Worm (Caenorhabditis elegans) whole organism, early embryonic: ENCODE data around the gene chil-14.

ENCODE experiments used
- B0310.2 ChIP-seq: sonication (generic microtip); optimal IDR thresholded peaks from 2 replicates; lab custom pipeline; 2016; ENCODE audit warnings: mild to moderate bottlenecking, missing genetic modification characterization, missing compliant biosample characterization
- F13C5.2 ChIP-seq: sonication (generic microtip); optimal IDR thresholded peaks from 2 replicates; lab custom pipeline; 2017; ENCODE audit warnings: mild to moderate bottlenecking, missing genetic modification characterization, inconsistent platforms, missing compliant biosample characterization
- aly-1 ChIP-seq: sonication (generic microtip); optimal IDR thresholded peaks from 2 replicates; lab custom pipeline; 2016; ENCODE audit warnings: missing genetic modification characterization, missing compliant biosample characterization
- ama-1 ChIP-seq: fragments of 150-350 bp; optimal IDR thresholded peaks from 2 replicates; lab custom pipeline; 2014
- ceh-13 ChIP-seq: fragments of 200-800 bp; sonication (Bioruptor generic); optimal IDR thresholded peaks from 2 replicates; lab custom pipeline; 2018; ENCODE audit warnings: mild to moderate bottlenecking, missing genetic modification characterization, missing compliant biosample characterization
- ceh-36 ChIP-seq: sonication (generic microtip); optimal IDR thresholded peaks from 2 replicates; lab custom pipeline; 2016; ENCODE audit warnings: missing genetic modification characterization, inconsistent platforms, missing compliant biosample characterization
- ets-7 ChIP-seq: sonication (generic microtip); optimal IDR thresholded peaks from 2 replicates; lab custom pipeline; 2016; ENCODE audit warnings: missing genotype, missing genetic modification characterization, missing compliant biosample characterization
- flt-1 ChIP-seq: fragments of 200-800 bp; sonication (Bioruptor generic); IDR thresholded peaks from 2 replicates; pipeline ENCODE4 v1.3.6; 2022; ENCODE audit warnings: missing genetic modification characterization, missing compliant biosample characterization
- hmbx-1 ChIP-seq: sonication (generic microtip); optimal IDR thresholded peaks from 2 replicates; lab custom pipeline; 2016; ENCODE audit warnings: mild to moderate bottlenecking, missing genetic modification characterization, missing compliant biosample characterization
- hmg-4 ChIP-seq: fragments of 200-800 bp; sonication (Bioruptor generic); optimal IDR thresholded peaks from 2 replicates; lab custom pipeline; 2018; ENCODE audit warnings: mild to moderate bottlenecking, missing genetic modification characterization, missing compliant biosample characterization
- hnd-1 ChIP-seq: sonication (generic microtip); optimal IDR thresholded peaks from 2 replicates; lab custom pipeline; 2016; ENCODE audit warnings: missing genetic modification characterization, missing compliant biosample characterization
- pes-1 ChIP-seq: fragments of 200-800 bp; sonication (Bioruptor generic); IDR thresholded peaks from 2 replicates; pipeline ENCODE4 v1.3.6; 2022; ENCODE audit warnings: missing genetic modification reagents, missing genetic modification characterization, missing compliant biosample characterization
- scrt-1 ChIP-seq: fragments of 200-800 bp; sonication (Bioruptor generic); IDR thresholded peaks from 2 replicates; pipeline ENCODE4 v1.3.6; 2022; ENCODE audit warnings: missing genetic modification characterization, missing compliant biosample characterization
- sea-1 ChIP-seq: fragments of 200-800 bp; sonication (Bioruptor generic); conservative IDR thresholded peaks from 2 replicates; pipeline ENCODE4 v1.3.6; 2022; ENCODE audit warnings: missing genetic modification characterization, missing compliant biosample characterization
- tbx-11 ChIP-seq: fragments of 200-800 bp; sonication (Bioruptor generic); IDR thresholded peaks from 2 replicates; pipeline ENCODE4 v1.3.6; 2022; ENCODE audit warnings: missing genetic modification characterization, missing compliant biosample characterization
- tbx-37 ChIP-seq: fragments of 200-800 bp; sonication (Bioruptor generic); conservative IDR thresholded peaks from 2 replicates; pipeline ENCODE4 v1.3.6; 2022; ENCODE audit warnings: missing genetic modification reagents, missing genetic modification characterization, missing compliant biosample characterization
- tra-4 ChIP-seq: sonication (generic microtip); optimal IDR thresholded peaks from 2 replicates; lab custom pipeline; 2017; ENCODE audit warnings: missing genetic modification characterization, missing compliant biosample characterization

chil-14 gene

DNA sequence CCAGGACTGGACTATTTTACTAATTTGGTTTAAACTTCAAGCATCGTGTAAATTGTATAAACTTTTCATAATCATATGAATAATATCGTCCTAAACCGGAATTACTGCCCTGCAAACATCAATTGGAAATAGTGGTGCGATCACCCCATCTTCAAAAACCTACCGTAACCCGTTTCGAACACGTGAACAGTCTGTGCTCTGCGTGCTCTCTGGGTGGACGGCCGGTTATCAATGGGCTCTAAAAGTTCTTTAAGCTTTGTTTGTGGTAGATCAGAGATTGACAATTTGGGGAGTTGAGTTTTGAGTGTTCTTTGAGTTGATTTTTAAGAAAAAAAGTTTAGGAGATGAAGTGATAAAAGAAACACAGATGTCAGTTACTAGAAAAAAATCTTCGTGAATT lies 1.8 kb downstream of the chil-14 start:
- TF ChIP-seq hmg-4 (GFP tag; lab: Kevin White, UChicago) (no peak), sea-1 (GFP tag; lab: Robert Waterston, UW) (no peak), scrt-1 (GFP tag; lab: Robert Waterston, UW) (no peak), B0310.2 (tag; lab: Kevin White, UChicago) (no peak), F13C5.2 (no peak), aly-1 (tag; lab: Kevin White, UChicago) (no peak), ceh-36 (no peak), flt-1 (GFP tag; lab: Robert Waterston, UW) (no peak), ets-7 (tag; lab: Kevin White, UChicago) (no peak), ceh-13 (GFP tag; lab: Kevin White, UChicago) (no peak), ama-1 (lab: Kevin White, UChicago) (no peak), tbx-37 (GFP tag; lab: Robert Waterston, UW) (no peak), hnd-1 (no peak), hmbx-1 (tag; lab: Kevin White, UChicago) (no peak), pes-1 (GFP tag; lab: Robert Waterston, UW) (no peak), tbx-11 (GFP tag; lab: Robert Waterston, UW) (no peak), tra-4 (tag; lab: Kevin White, UChicago) (no peak)

ce11 chrV:1459374-1459926 lies 4.6 kb downstream of the chil-14 start:
- TF ChIP-seq hnd-1 (no peak), tbx-11 (GFP tag; lab: Robert Waterston, UW) (no peak), hmbx-1 (tag; lab: Kevin White, UChicago) (no peak), ceh-36 (no peak), scrt-1 (GFP tag; lab: Robert Waterston, UW) (no peak), pes-1 (GFP tag; lab: Robert Waterston, UW) (no peak)

DNA sequence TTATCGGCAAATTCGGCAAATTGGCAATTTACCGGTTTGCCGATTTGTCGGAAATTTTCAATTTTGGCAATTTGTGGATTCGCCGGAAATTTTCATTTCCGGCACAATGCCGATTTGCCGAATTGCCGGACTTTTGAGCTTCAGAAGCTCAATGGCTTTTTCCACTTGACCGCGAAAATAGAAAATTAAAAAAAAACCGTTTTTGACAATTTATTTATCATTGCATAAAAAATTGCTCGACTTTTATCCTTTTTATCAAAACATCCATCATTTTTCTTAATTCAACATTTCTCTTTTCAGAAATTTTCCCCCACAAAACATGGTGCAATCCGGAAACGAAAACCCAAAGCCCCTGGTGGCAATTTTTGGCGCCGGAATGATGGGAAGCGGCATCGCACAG lies 5.2 kb downstream of the chil-14 start, which contains the start of gene hacd-1:
TSS of gene hacd-1 (plus strand) at position 301 of the 400 bp plus-strand sequence.
- no peak for TF ChIP-seq tbx-37 (GFP tag; lab: Robert Waterston, UW)
- TF ChIP-seq hmg-4 (GFP tag; lab: Kevin White, UChicago), result no peak
- no peak for TF ChIP-seq scrt-1 (GFP tag; lab: Robert Waterston, UW)
- TF ChIP-seq tbx-11 (GFP tag; lab: Robert Waterston, UW), result no peak
- TF ChIP-seq ceh-36, result no peak
- no peak for TF ChIP-seq F13C5.2
- no peak for TF ChIP-seq flt-1 (GFP tag; lab: Robert Waterston, UW)
- TF ChIP-seq sea-1 (GFP tag; lab: Robert Waterston, UW), result no peak
- no peak for TF ChIP-seq ceh-13 (GFP tag; lab: Kevin White, UChicago)
- TF ChIP-seq aly-1 (tag; lab: Kevin White, UChicago), result no peak
- TF ChIP-seq hnd-1, result no peak
- no peak for TF ChIP-seq B0310.2 (tag; lab: Kevin White, UChicago)
- no peak for TF ChIP-seq tra-4 (tag; lab: Kevin White, UChicago)
- TF ChIP-seq ets-7 (tag; lab: Kevin White, UChicago), result no peak

ce11 chrV:1464543-1465040 lies 9.7 kb downstream of the chil-14 start, which contains the start of the genes fpn-1.2 and pqn-54:
TSS of gene fpn-1.2 (minus strand) at chrV:1464699.
TSS of gene pqn-54 (plus strand) at chrV:1464990.
- no peak for TF ChIP-seq ama-1 (lab: Kevin White, UChicago)
- no peak for TF ChIP-seq ceh-13 (GFP tag; lab: Kevin White, UChicago)
- TF ChIP-seq hmbx-1 (tag; lab: Kevin White, UChicago), result no peak
- TF ChIP-seq flt-1 (GFP tag; lab: Robert Waterston, UW), result no peak
- TF ChIP-seq pes-1 (GFP tag; lab: Robert Waterston, UW), result no peak
- no peak for TF ChIP-seq scrt-1 (GFP tag; lab: Robert Waterston, UW)

- TF ChIP-seq sea-1 (GFP tag; lab: Robert Waterston, UW) (no peak), B0310.2 (tag; lab: Kevin White, UChicago) (no peak)
Measured at ce11 chrV:1465932-1466331, 11.1 kb downstream of the chil-14 start.

ce11 chrV:1466949-1467348 lies 12.1 kb downstream of the chil-14 start:
- TF ChIP-seq ceh-13 (GFP tag; lab: Kevin White, UChicago), result no peak
- TF ChIP-seq aly-1 (tag; lab: Kevin White, UChicago), result no peak
- no peak for TF ChIP-seq pes-1 (GFP tag; lab: Robert Waterston, UW)
- no peak for TF ChIP-seq sea-1 (GFP tag; lab: Robert Waterston, UW)
- TF ChIP-seq tbx-37 (GFP tag; lab: Robert Waterston, UW), result no peak
- TF ChIP-seq F13C5.2, result no peak
- TF ChIP-seq tbx-11 (GFP tag; lab: Robert Waterston, UW), result no peak
- TF ChIP-seq ets-7 (tag; lab: Kevin White, UChicago), result no peak
- no peak for TF ChIP-seq hmbx-1 (tag; lab: Kevin White, UChicago)
- no peak for TF ChIP-seq ama-1 (lab: Kevin White, UChicago)
- no peak for TF ChIP-seq ceh-36
- TF ChIP-seq flt-1 (GFP tag; lab: Robert Waterston, UW), result no peak
- TF ChIP-seq scrt-1 (GFP tag; lab: Robert Waterston, UW), result no peak
- TF ChIP-seq hnd-1, result no peak
- TF ChIP-seq tra-4 (tag; lab: Kevin White, UChicago), result no peak
- no peak for TF ChIP-seq B0310.2 (tag; lab: Kevin White, UChicago)
- no peak for TF ChIP-seq hmg-4 (GFP tag; lab: Kevin White, UChicago)

- no peak for TF ChIP-seq tbx-37 (GFP tag; lab: Robert Waterston, UW)
- no peak for TF ChIP-seq sea-1 (GFP tag; lab: Robert Waterston, UW)
- no peak for TF ChIP-seq scrt-1 (GFP tag; lab: Robert Waterston, UW)
Measured at ce11 chrV:1467444-1467843, 12.6 kb downstream of the chil-14 start, which contains the start of gene gid-8. TSS of gene gid-8 (plus strand) at chrV:1467744.
